Fruit fly (Drosophila melanogaster): ENCODE measurements around the gene CG17075.

CG17075 gene

dm6 chr2L:220509-220908, 46.8 kb downstream of the CG17075 start:
- TF ChIP-seq CG1621 (tag; optimal IDR thresholded peaks at IDR 0.05) (no peak), CG10631 (GFP tag; optimal IDR thresholded peaks at IDR 0.05) (no peak), esn (GFP tag; optimal IDR thresholded peaks at IDR 0.05) (no peak), CG8119 (GFP tag; IDR thresholded peaks at IDR 0.05) (0 out of 3 replicates have a peak, but pooled peaks have one; percentile 27), acj6 (GFP tag; optimal IDR thresholded peaks at IDR 0.05) (no peak), dsx (GFP tag; optimal IDR thresholded peaks at IDR 0.05; ENCODE audit: poor library complexity, severe bottlenecking) (no peak), achi (GFP tag; optimal IDR thresholded peaks at IDR 0.05) (no peak), Eip75B (GFP tag; optimal IDR thresholded peaks at IDR 0.05) (no peak), CG16779 (tag; optimal IDR thresholded peaks at IDR 0.05) (no peak), CG6276 (GFP tag; optimal IDR thresholded peaks at IDR 0.05) (no peak), CG6163 (GFP tag; IDR thresholded peaks at IDR 0.05) (peak; percentile 69; the same call in 2 of the 3 replicates), fkh (GFP tag; optimal IDR thresholded peaks at IDR 0.05) (peak; percentile 94), CG31627 (GFP tag; optimal IDR thresholded peaks at IDR 0.05) (no peak), CG11762 (GFP tag; optimal IDR thresholded peaks at IDR 0.05; ENCODE audit: insufficient read depth) (no peak), Eip93F (GFP tag; optimal IDR thresholded peaks at IDR 0.05) (no peak), Smox (GFP tag; optimal IDR thresholded peaks at IDR 0.05) (no peak), CG9139 (GFP tag; optimal IDR thresholded peaks at IDR 0.05) (no peak), Hr39 (GFP tag; optimal IDR thresholded peaks at IDR 0.05) (no peak), Met (GFP tag; optimal IDR thresholded peaks at IDR 0.05) (no peak), Sox102F (GFP tag; optimal IDR thresholded peaks at IDR 0.05) (no peak), CG7368 (GFP tag; optimal IDR thresholded peaks at IDR 0.05) (no peak), topi (GFP tag; optimal IDR thresholded peaks at IDR 0.05) (no peak), Ets96B (tag; optimal IDR thresholded peaks at IDR 0.05) (no peak), ss (GFP tag; optimal IDR thresholded peaks at IDR 0.05) (no peak), fd59A (GFP tag; optimal IDR thresholded peaks at IDR 0.05) (no peak), eg (GFP tag; IDR thresholded peaks at IDR 0.05) (no peak; the same call in 2 of the 3 replicates), Blimp-1 (GFP tag; optimal IDR thresholded peaks at IDR 0.05) (no peak), pdm3 (GFP tag; optimal IDR thresholded peaks at IDR 0.05) (no peak), vri (GFP tag; optimal IDR thresholded peaks at IDR 0.05) (peak; percentile 9), cyc (GFP tag; optimal IDR thresholded peaks at IDR 0.05) (no peak), CG3919 (GFP tag; optimal IDR thresholded peaks at IDR 0.05) (no peak), CG15336 (GFP tag; IDR thresholded peaks at IDR 0.05) (peak; percentile 36; the same call in 1 of the 2 replicates), CG6792 (GFP tag; optimal IDR thresholded peaks at IDR 0.05) (no peak), svp (GFP tag) (no peak), Gug (GFP tag; IDR thresholded peaks at IDR 0.05) (peak; percentile 45; the same call in 1 of the 2 replicates), Sox14 (GFP tag; optimal IDR thresholded peaks at IDR 0.05) (no peak), spab (GFP tag; optimal IDR thresholded peaks at IDR 0.05) (no peak), CG10669 (GFP tag; optimal IDR thresholded peaks at IDR 0.05) (no peak), CG32006 (GFP tag; optimal IDR thresholded peaks at IDR 0.05) (no peak), Sox15 (GFP tag; optimal IDR thresholded peaks at IDR 0.05) (no peak), Lpt (GFP tag; optimal IDR thresholded peaks at IDR 0.05) (peak; percentile 41), CG8319 (GFP tag; optimal IDR thresholded peaks at IDR 0.05) (no peak), Hr4 (GFP tag; optimal IDR thresholded peaks at IDR 0.05) (no peak), CG6808 (GFP tag; optimal IDR thresholded peaks at IDR 0.05) (no peak), fd85E (GFP tag; optimal IDR thresholded peaks at IDR 0.05) (no peak)
